Worm (Caenorhabditis elegans): ENCODE data around the gene C34C12.1.
"Not testable (repeated sequence)": the region's sequence is repeated elsewhere in the genome, so short reads cannot be mapped to it uniquely, and the experiment has no call there.

The C34C12.1 gene

DNA sequence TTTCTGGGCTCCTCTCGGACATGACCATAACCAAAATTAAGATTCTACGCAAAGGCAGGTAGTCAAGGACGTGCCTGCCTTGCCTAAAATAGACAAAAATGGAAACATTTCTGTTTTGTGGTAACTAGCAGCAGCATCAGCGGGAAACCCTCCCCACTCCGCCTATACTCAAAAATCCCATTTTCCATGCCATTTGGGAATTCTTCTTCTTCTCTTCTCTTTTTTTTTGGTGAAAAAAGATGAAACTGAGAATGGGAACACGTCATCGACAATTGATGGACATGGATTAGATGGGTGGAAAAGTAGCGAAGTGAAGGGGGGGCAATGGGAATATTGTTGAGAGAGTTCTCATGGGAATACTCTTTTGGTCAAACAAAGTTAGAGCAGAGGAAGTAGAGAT is 17.0 kb upstream of the C34C12.1 start:
- TF ChIP-seq lin-32 (GFP tag; optimal IDR thresholded peaks at IDR 0.05) (no peak), unc-120 (tag; optimal IDR thresholded peaks at IDR 0.05; ENCODE audit: poor library complexity, severe bottlenecking) (no peak), mep-1 (tag; optimal IDR thresholded peaks at IDR 0.05) (no peak), ces-1 (GFP tag; optimal IDR thresholded peaks at IDR 0.05) (no peak), lin-13 (tag; optimal IDR thresholded peaks at IDR 0.05) (no peak), blmp-1 (tag; optimal IDR thresholded peaks at IDR 0.05) (no peak), ham-2 (GFP tag; optimal IDR thresholded peaks at IDR 0.05) (no peak), sptf-1 (tag; optimal IDR thresholded peaks at IDR 0.05) (no peak), unc-39 (tag; optimal IDR thresholded peaks at IDR 0.05) (no peak), snpc-4 (tag; optimal IDR thresholded peaks at IDR 0.05) (no peak), ceh-39 (tag; optimal IDR thresholded peaks at IDR 0.05) (no peak), nhr-12 (tag; optimal IDR thresholded peaks at IDR 0.05) (no peak), M03D4.4 (tag; optimal IDR thresholded peaks at IDR 0.05) (no peak), lsy-2 (tag; optimal IDR thresholded peaks at IDR 0.05) (no peak), elt-1 (tag; optimal IDR thresholded peaks at IDR 0.05; ENCODE audit: borderline replicate concordance, insufficient read depth) (no peak), ceh-83 (GFP tag; optimal IDR thresholded peaks at IDR 0.05) (no peak), nhr-2 (tag; optimal IDR thresholded peaks at IDR 0.05) (no peak), elt-3 (tag; optimal IDR thresholded peaks at IDR 0.05) (no peak), cnd-1 (tag; optimal IDR thresholded peaks at IDR 0.05) (no peak)

DNA sequence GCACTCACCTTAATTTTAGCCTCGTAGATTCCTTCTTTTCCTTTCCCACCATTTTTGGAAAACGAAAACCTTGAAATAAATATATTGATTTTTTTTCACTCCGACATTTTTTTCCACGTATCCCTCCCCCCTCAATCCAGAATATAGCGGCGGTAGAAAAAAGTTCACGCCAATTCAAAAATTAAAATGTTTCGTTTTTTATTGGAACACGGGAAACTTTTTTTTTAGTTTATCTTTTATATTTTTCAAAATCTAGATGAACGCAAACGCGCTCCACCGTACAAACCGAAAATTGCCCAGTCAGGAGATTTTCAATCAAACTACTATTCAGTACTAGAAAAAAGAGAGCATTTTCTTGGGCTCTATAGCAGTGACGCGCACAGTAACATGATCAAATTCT is 10.0 kb upstream of the C34C12.1 start, which contains the start of gene spe-41:
Gene spe-41, minus strand, starts transcription at position 72 of the 400 bp plus-strand sequence.
- TF ChIP-seq flh-1 (GFP tag; optimal IDR thresholded peaks at IDR 0.05) (no peak), sem-2 (GFP tag; optimal IDR thresholded peaks at IDR 0.05) (no peak), tbx-8 (GFP tag; optimal IDR thresholded peaks at IDR 0.05) (no peak), ceh-39 (tag; optimal IDR thresholded peaks at IDR 0.05) (no peak), ham-2 (GFP tag; optimal IDR thresholded peaks at IDR 0.05) (no peak), pha-4 (tag; optimal IDR thresholded peaks at IDR 0.05) (no peak), nhr-28 (tag; optimal IDR thresholded peaks at IDR 0.05) (no peak), cnd-1 (tag; optimal IDR thresholded peaks at IDR 0.05) (no peak), mep-1 (tag; optimal IDR thresholded peaks at IDR 0.05) (no peak), sptf-1 (tag; optimal IDR thresholded peaks at IDR 0.05) (no peak), ces-1 (GFP tag; optimal IDR thresholded peaks at IDR 0.05) (no peak), ztf-11 (tag; optimal IDR thresholded peaks at IDR 0.05) (no peak), blmp-1 (tag; optimal IDR thresholded peaks at IDR 0.05) (no peak), lsy-2 (tag; optimal IDR thresholded peaks at IDR 0.05) (no peak), snpc-4 (tag; optimal IDR thresholded peaks at IDR 0.05) (no peak), bed-3 (GFP tag; optimal IDR thresholded peaks at IDR 0.05) (no peak), ceh-43 (GFP tag; optimal IDR thresholded peaks at IDR 0.05) (no peak), M03D4.4 (tag; optimal IDR thresholded peaks at IDR 0.05) (no peak), elt-3 (tag; optimal IDR thresholded peaks at IDR 0.05) (no peak), mab-5 (tag; optimal IDR thresholded peaks at IDR 0.05) (no peak)

DNA sequence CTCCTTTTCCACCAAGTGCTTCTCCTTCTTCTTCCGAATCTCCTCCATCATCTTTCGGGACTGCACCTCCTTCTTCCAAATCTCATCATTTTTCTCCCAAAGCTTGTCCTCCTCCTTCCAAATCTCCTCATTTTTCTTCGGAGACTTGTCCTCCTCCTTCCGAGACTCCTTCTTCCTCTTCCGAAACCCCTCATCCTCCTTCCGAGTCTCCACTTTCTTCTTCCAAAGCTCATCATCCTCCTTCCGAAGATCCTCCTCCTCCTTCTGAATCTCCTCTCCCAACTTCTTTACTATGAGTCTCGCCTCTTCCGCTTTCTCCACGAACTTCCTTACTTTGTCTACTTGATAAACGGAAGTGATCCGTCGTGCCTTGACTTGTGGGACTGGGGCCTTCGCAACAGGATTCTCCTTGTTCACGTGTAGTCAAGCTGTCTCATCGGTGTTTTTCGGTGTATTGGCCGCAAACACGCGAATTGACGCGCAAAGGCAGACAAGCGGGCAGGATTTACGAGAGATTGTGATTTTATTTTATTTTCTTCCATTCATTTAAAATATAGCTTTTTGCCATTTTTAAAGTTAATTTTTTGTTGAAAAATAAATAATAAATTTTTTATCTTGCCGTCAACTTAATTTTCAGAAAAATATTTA is 1.5 kb upstream of the C34C12.1 start, which contains the start of the genes K01A11.3 and C34C12.12:
Gene K01A11.3, minus strand, starts transcription at position 51 of the 648 bp plus-strand sequence.
Gene C34C12.12, plus strand, starts transcription at position 632 of the 648 bp plus-strand sequence.
- TF ChIP-seq nhr-12 (tag; optimal IDR thresholded peaks at IDR 0.05) = no peak
- no peak for TF ChIP-seq nhr-2 (tag; optimal IDR thresholded peaks at IDR 0.05)
- TF ChIP-seq sem-2 (GFP tag; optimal IDR thresholded peaks at IDR 0.05) = no peak
- no peak for TF ChIP-seq mls-2 (tag; optimal IDR thresholded peaks at IDR 0.05)
- TF ChIP-seq elt-3 (tag; optimal IDR thresholded peaks at IDR 0.05) = no peak
- TF ChIP-seq mep-1 (tag; optimal IDR thresholded peaks at IDR 0.05) = no peak
- TF ChIP-seq flh-1 (GFP tag; optimal IDR thresholded peaks at IDR 0.05) = no peak
- no peak for TF ChIP-seq ztf-11 (tag; optimal IDR thresholded peaks at IDR 0.05)
- no peak for TF ChIP-seq nhr-76 (tag; optimal IDR thresholded peaks at IDR 0.05)
- no peak for TF ChIP-seq hlh-1 (tag; optimal IDR thresholded peaks at IDR 0.05)

DNA sequence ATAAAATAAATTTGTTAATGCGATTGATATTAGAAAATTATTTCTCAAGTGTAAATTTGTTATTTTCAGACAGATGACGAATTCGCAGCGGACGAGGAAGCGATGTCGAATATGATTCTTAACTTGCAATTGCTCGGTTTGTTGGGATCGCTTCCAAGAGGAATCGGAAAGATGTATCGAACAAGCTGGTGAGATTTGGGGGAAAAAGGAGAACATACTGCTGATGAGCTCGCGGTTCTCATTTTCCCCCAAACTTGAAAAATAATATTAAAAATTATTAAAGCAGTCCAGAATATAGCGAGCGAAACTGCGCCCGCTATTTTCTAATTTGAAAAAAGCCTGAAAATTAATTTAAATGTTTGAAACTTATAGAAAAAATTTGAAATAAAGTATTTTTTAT is 659 bp upstream of the C34C12.1 start, which contains the start of gene C34C12.2:
Gene C34C12.2, plus strand, starts transcription at position 301 of the 400 bp plus-strand sequence.
- TF ChIP-seq ceh-43 (GFP tag; optimal IDR thresholded peaks at IDR 0.05); mls-2 (tag; optimal IDR thresholded peaks at IDR 0.05); nhr-237 (tag; optimal IDR thresholded peaks at IDR 0.05): not testable (repeated sequence)

Measured in whole organism, mixed stage, embryonic.